Worm (Caenorhabditis elegans): Measurements from ENCODE around the gene daf-7.

ce11 chrIII:772675-773074 lies 39.0 kb upstream of the daf-7 start:
- TF ChIP-seq ceh-30 (tag; optimal IDR thresholded peaks at IDR 0.05) (no peak), tbx-2 (tag; optimal IDR thresholded peaks at IDR 0.05) (no peak), ahr-1 (tag; optimal IDR thresholded peaks at IDR 0.05) (no peak), ets-4 (tag; optimal IDR thresholded peaks at IDR 0.05) (no peak), F13H6.1 (tag; optimal IDR thresholded peaks at IDR 0.05) (no peak), nfya-1 (tag; optimal IDR thresholded peaks at IDR 0.05) (no peak), zip-5 (tag; optimal IDR thresholded peaks at IDR 0.05) (no peak), ceh-34 (tag; optimal IDR thresholded peaks at IDR 0.05) (no peak), unc-86 (tag; optimal IDR thresholded peaks at IDR 0.05) (no peak)
